Worm (Caenorhabditis elegans) whole organism, young adult: Measurements from ENCODE around the gene znf-782.

Source experiments
- B0336.3 ChIP-seq: fragments of 200-800 bp; sonication (Bioruptor generic); IDR thresholded peaks from 2 replicates; pipeline ENCODE4 v1.3.6; 2022; ENCODE audit warnings: missing genetic modification characterization, missing compliant biosample characterization
- F22D6.2 ChIP-seq: sonication (generic microtip); optimal IDR thresholded peaks from 2 replicates; lab custom pipeline; 2016; ENCODE audit warnings: mild to moderate bottlenecking, missing genetic modification characterization, missing compliant biosample characterization
- F49E8.2 ChIP-seq: sonication (generic microtip); optimal IDR thresholded peaks from 3 replicates; lab custom pipeline; 2017; ENCODE audit warnings: missing genetic modification characterization, mild to moderate bottlenecking, missing compliant biosample characterization, antibody characterized with exemption, moderate library complexity; ENCODE audit not compliant: insufficient read depth
- F55B11.4 ChIP-seq: sonication (generic microtip); optimal IDR thresholded peaks from 2 replicates; lab custom pipeline; 2016; ENCODE audit warnings: missing compliant biosample characterization, missing genetic modification characterization, borderline replicate concordance; ENCODE audit not compliant: insufficient read depth
- ceh-58 ChIP-seq: fragments of 200-800 bp; sonication (Bioruptor generic); IDR thresholded peaks from 2 replicates; pipeline ENCODE4 v1.3.6; 2022; ENCODE audit warnings: missing genetic modification characterization, missing compliant biosample characterization
- chd-7 ChIP-seq: sonication (generic microtip); optimal IDR thresholded peaks from 2 replicates; lab custom pipeline; 2016; ENCODE audit warnings: mild to moderate bottlenecking, missing genetic modification characterization, moderate library complexity, missing compliant biosample characterization
- dpff-1 ChIP-seq: sonication (generic microtip); optimal IDR thresholded peaks from 2 replicates; lab custom pipeline; 2017; ENCODE audit warnings: mild to moderate bottlenecking, missing genetic modification characterization, missing compliant biosample characterization
- egl-18 ChIP-seq: fragments of 200-800 bp; sonication (Bioruptor generic); IDR thresholded peaks from 2 replicates; pipeline ENCODE4 v1.3.6; 2022; ENCODE audit warnings: missing genetic modification reagents, missing genetic modification characterization, missing compliant biosample characterization
- lin-35 ChIP-seq, 3 experiments: fragments of 150-350 bp in 2 of 3; sonication (generic microtip) in 1 of 3; optimal IDR thresholded peaks; 2 replicates each; lab custom pipeline; 2014 to 2018; ENCODE audit warnings: missing biosample characterization in 3 of 3, missing genetic modification characterization in 3 of 3, missing genetic modification reagents in 3 of 3
- nfya-1 ChIP-seq: sonication (generic microtip); optimal IDR thresholded peaks from 2 replicates; lab custom pipeline; 2017; ENCODE audit warnings: antibody characterized with exemption, missing compliant biosample characterization, missing genetic modification characterization, borderline replicate concordance; ENCODE audit not compliant: insufficient read depth
- rec-8 ChIP-seq, 2 experiments: sonication (generic microtip); optimal IDR thresholded peaks; 2 replicates each; lab custom pipeline; 2016; ENCODE audit warnings: mild to moderate bottlenecking in 2 of 2, missing genetic modification characterization in 2 of 2, missing genetic modification reagents in 2 of 2, missing genotype in 2 of 2, missing biosample characterization in 1 of 2, missing compliant biosample characterization in 1 of 2, moderate library complexity in 1 of 2
- sea-2 ChIP-seq: fragments of 200-800 bp; sonication (Bioruptor generic); IDR thresholded peaks from 2 replicates; pipeline ENCODE4 v1.3.6; 2022; ENCODE audit warnings: missing genetic modification characterization, missing compliant biosample characterization
- unc-130 ChIP-seq: sonication (generic microtip); optimal IDR thresholded peaks from 2 replicates; lab custom pipeline; 2016; ENCODE audit warnings: missing genetic modification reagents, missing genetic modification characterization, missing compliant biosample characterization
- xnd-1 ChIP-seq: sonication (generic microtip); optimal IDR thresholded peaks from 2 replicates; lab custom pipeline; 2016; ENCODE audit warnings: missing genotype, missing genetic modification reagents, missing genetic modification characterization, missing compliant biosample characterization

ce11 chrIV:1075484-1075883 lies 8.2 kb upstream of the znf-782 start:
- no peak for TF ChIP-seq unc-130 (GFP tag; lab: Kevin White, UChicago)
- TF ChIP-seq dpff-1 (tag; lab: Kevin White, UChicago): no peak
- no peak for TF ChIP-seq ceh-58 (GFP tag; lab: Robert Waterston, UW)
- no peak for TF ChIP-seq lin-35 (GFP tag; optimal IDR thresholded peaks at IDR 0.05; lab: Kevin White, UChicago)
- TF ChIP-seq F49E8.2 (tag; lab: Kevin White, UChicago): no peak
- TF ChIP-seq B0336.3 (GFP tag; lab: Robert Waterston, UW): no peak
- no peak for TF ChIP-seq xnd-1
- no peak for TF ChIP-seq F22D6.2
- TF ChIP-seq chd-7 (tag; lab: Kevin White, UChicago): no peak
- no peak for TF ChIP-seq sea-2 (GFP tag; lab: Robert Waterston, UW)
- TF ChIP-seq egl-18: no peak
- no peak for TF ChIP-seq F55B11.4
- TF ChIP-seq nfya-1 (tag; lab: Kevin White, UChicago): no peak
- no peak for TF ChIP-seq rec-8 (tag; optimal IDR thresholded peaks at IDR 0.05; lab: Kevin White, UChicago)
